Worm (Caenorhabditis elegans) whole organism, L4/young adult: ENCODE results near the gene tsp-14.
A peak's percentile ranks its signal among the peaks of the same experiment; 100 is the strongest.

ENCODE experiments used
- W03F9.2 ChIP-seq: fragments of 150-350 bp; optimal IDR thresholded peaks from 2 replicates; lab custom pipeline; 2014; ENCODE audit warnings: missing biosample characterization, missing genetic modification characterization
- dao-5 ChIP-seq: sonication (generic microtip); optimal IDR thresholded peaks from 2 replicates; lab custom pipeline; 2016; ENCODE audit warnings: missing genotype, missing genetic modification characterization, moderate library complexity, missing compliant biosample characterization
- him-1 ChIP-seq: sonication (generic microtip); optimal IDR thresholded peaks from 2 replicates; lab custom pipeline; 2016; ENCODE audit warnings: missing genotype, missing genetic modification reagents, missing genetic modification characterization, missing compliant biosample characterization

tsp-14 gene

ce11 chrX:4876904-4877303 is at the start of gene tsp-14:
Gene tsp-14, minus strand, starts transcription at chrX:4876965.
- TF ChIP-seq dao-5 (tag; lab: Kevin White, UChicago): no peak
- TF ChIP-seq him-1 (tag; lab: Kevin White, UChicago): no peak
- no peak for TF ChIP-seq W03F9.2

ce11 chrX:4920942-4921540 is 44.3 kb upstream of the tsp-14 start, which contains the start of gene K05B2.4:
Gene K05B2.4, minus strand, starts transcription at chrX:4920992.
- TF ChIP-seq W03F9.2 (no peak), him-1 (tag; lab: Kevin White, UChicago) (no peak), dao-5 (tag; lab: Kevin White, UChicago) (no peak)

ce11 chrX:4915879-4916278 is 39.1 kb upstream of the tsp-14 start, which contains the start of gene ifa-4:
Gene ifa-4, minus strand, starts transcription at chrX:4915979.
- TF ChIP-seq him-1 (tag; lab: Kevin White, UChicago) (no peak), W03F9.2 (no peak), dao-5 (tag; lab: Kevin White, UChicago) (no peak)

- TF ChIP-seq dao-5 (tag; lab: Kevin White, UChicago) (no peak), W03F9.2 (no peak), him-1 (tag; lab: Kevin White, UChicago) (no peak)
Measured at ce11 chrX:4914464-4914863, 37.7 kb upstream of the tsp-14 start.

ce11 chrX:4911287-4911876 is 34.6 kb upstream of the tsp-14 start:
- TF ChIP-seq dao-5 (tag; lab: Kevin White, UChicago) (no peak), W03F9.2 (no peak), him-1 (tag; lab: Kevin White, UChicago) (no peak)

- TF ChIP-seq W03F9.2: no peak
- no peak for TF ChIP-seq him-1 (tag; lab: Kevin White, UChicago)
- TF ChIP-seq dao-5 (tag; lab: Kevin White, UChicago): no peak
Measured at ce11 chrX:4905804-4906203, 29.0 kb upstream of the tsp-14 start, which contains the start of gene K05B2.2. Gene K05B2.2, plus strand, starts transcription at chrX:4906081.

ce11 chrX:4902376-4902775 is 25.6 kb upstream of the tsp-14 start:
- TF ChIP-seq W03F9.2 (no peak), dao-5 (tag; lab: Kevin White, UChicago) (no peak), him-1 (tag; lab: Kevin White, UChicago) (no peak)

- TF ChIP-seq dao-5 (tag; lab: Kevin White, UChicago) (no peak), W03F9.2 (no peak)
Measured at ce11 chrX:4901974-4902373, 25.2 kb upstream of the tsp-14 start.

- TF ChIP-seq dao-5 (tag; lab: Kevin White, UChicago) (no peak), W03F9.2 (no peak), him-1 (tag; lab: Kevin White, UChicago) (no peak)
Measured at ce11 chrX:4900685-4901084, 23.9 kb upstream of the tsp-14 start, which contains the start of gene T07F12.4. Gene T07F12.4, minus strand, starts transcription at chrX:4900814.

ce11 chrX:4899623-4900022 is 22.9 kb upstream of the tsp-14 start:
- TF ChIP-seq W03F9.2 (no peak), dao-5 (tag; lab: Kevin White, UChicago) (no peak), him-1 (tag; lab: Kevin White, UChicago) (peak; percentile 31)

ce11 chrX:4895223-4895622 is 18.5 kb upstream of the tsp-14 start:
- TF ChIP-seq dao-5 (tag; lab: Kevin White, UChicago) (no peak), him-1 (tag; lab: Kevin White, UChicago) (no peak), W03F9.2 (no peak)

- TF ChIP-seq dao-5 (tag; lab: Kevin White, UChicago) (no peak), him-1 (tag; lab: Kevin White, UChicago) (no peak), W03F9.2 (no peak)
Measured at ce11 chrX:4893623-4894105, 16.9 kb upstream of the tsp-14 start, which contains the start of gene T07F12.1. Gene T07F12.1, plus strand, starts transcription at chrX:4894055.

ce11 chrX:4890159-4890558 is 13.4 kb upstream of the tsp-14 start, which contains the start of gene T07F12.2:
Gene T07F12.2, plus strand, starts transcription at chrX:4890245.
- TF ChIP-seq him-1 (tag; lab: Kevin White, UChicago): no peak
- no peak for TF ChIP-seq W03F9.2
- TF ChIP-seq dao-5 (tag; lab: Kevin White, UChicago): no peak

- no peak for TF ChIP-seq W03F9.2
- no peak for TF ChIP-seq dao-5 (tag; lab: Kevin White, UChicago)
- TF ChIP-seq him-1 (tag; lab: Kevin White, UChicago): no peak
Measured at ce11 chrX:4885651-4886050, 8.9 kb upstream of the tsp-14 start, which contains the start of gene arrd-23. Gene arrd-23, plus strand, starts transcription at chrX:4885951.
